Worm (Caenorhabditis elegans) whole organism, young adult: ENCODE results near the gene nlp-50.

Experiments used
- C17E4.6 ChIP-seq: fragments of 200-800 bp; sonication (Bioruptor generic); IDR thresholded peaks from 2 replicates; pipeline ENCODE4 v1.3.6; 2022; ENCODE audit warnings: missing genetic modification reagents, missing genetic modification characterization, missing compliant biosample characterization
- F33H1.4 ChIP-seq: fragments of 200-800 bp; sonication (Bioruptor generic); IDR thresholded peaks from 2 replicates; pipeline ENCODE4 v1.3.6; 2022; ENCODE audit warnings: missing genetic modification reagents, missing genetic modification characterization, missing compliant biosample characterization
- dpl-1 ChIP-seq: fragments of 150-350 bp; optimal IDR thresholded peaks from 2 replicates; lab custom pipeline; 2014; ENCODE audit warnings: missing biosample characterization, missing genetic modification reagents, missing genetic modification characterization
- ets-4 ChIP-seq: fragments of 200-800 bp; sonication (Bioruptor generic); optimal IDR thresholded peaks from 2 replicates; lab custom pipeline; 2018; ENCODE audit warnings: mild to moderate bottlenecking, missing genetic modification characterization, missing compliant biosample characterization
- hrde-1 ChIP-seq: sonication (generic microtip); optimal IDR thresholded peaks from 2 replicates; lab custom pipeline; 2016; ENCODE audit warnings: missing genetic modification characterization, mild to moderate bottlenecking, missing compliant biosample characterization, moderate library complexity, missing genotype, missing genetic modification reagents, borderline replicate concordance
- let-526 ChIP-seq: fragments of 200-800 bp; sonication (Bioruptor generic); IDR thresholded peaks from 2 replicates; pipeline ENCODE4 v1.3.6; 2022; ENCODE audit warnings: missing genetic modification reagents, missing genetic modification characterization, missing compliant biosample characterization
- nfya-2 ChIP-seq: fragments of 200-800 bp; sonication (Bioruptor generic); IDR thresholded peaks from 2 replicates; pipeline ENCODE4 v1.3.6; 2022; ENCODE audit warnings: missing genetic modification reagents, missing genetic modification characterization, missing compliant biosample characterization
- rcor-1 ChIP-seq: fragments of 200-800 bp; sonication (Bioruptor generic); IDR thresholded peaks from 2 replicates; pipeline ENCODE4 v1.3.6; 2022; ENCODE audit warnings: missing genetic modification reagents, missing genetic modification characterization, missing compliant biosample characterization
- somi-1 ChIP-seq: fragments of 200-800 bp; sonication (Bioruptor generic); optimal IDR thresholded peaks from 2 replicates; lab custom pipeline; 2018; ENCODE audit warnings: mild to moderate bottlenecking, missing genetic modification characterization, missing compliant biosample characterization

- no peak for TF ChIP-seq dpl-1 (GFP tag; lab: Kevin White, UChicago)
- no peak for TF ChIP-seq somi-1 (GFP tag; lab: Kevin White, UChicago)
- no peak for TF ChIP-seq nfya-2 (GFP tag; lab: Robert Waterston, UW)
- no peak for TF ChIP-seq F33H1.4 (GFP tag; lab: Robert Waterston, UW)
- no peak for TF ChIP-seq ets-4 (GFP tag; lab: Kevin White, UChicago)
- TF ChIP-seq rcor-1 (GFP tag; lab: Robert Waterston, UW): no peak
- no peak for TF ChIP-seq hrde-1 (tag; lab: Kevin White, UChicago)
- no peak for TF ChIP-seq let-526 (GFP tag; lab: Robert Waterston, UW)
- no peak for TF ChIP-seq C17E4.6 (GFP tag; lab: Robert Waterston, UW)
Measured at ce11 chrII:6779104-6779503, 14.3 kb downstream of the nlp-50 start, which contains the start of gene T13C2.7.
